Worm (Caenorhabditis elegans) whole organism, midembryonic: ENCODE results near the gene srw-14.

Experiments used
- med-1 ChIP-seq: sonication (generic microtip); optimal IDR thresholded peaks from 2 replicates; lab custom pipeline; 2017; ENCODE audit warnings: missing genetic modification characterization, mild to moderate bottlenecking, missing compliant biosample characterization, antibody characterized with exemption, missing genetic modification reagents; ENCODE audit not compliant: insufficient read depth
- ref-1 ChIP-seq: fragments of 200-800 bp; sonication (Bioruptor generic); conservative IDR thresholded peaks from 2 replicates; pipeline ENCODE4 v1.3.6; 2022; ENCODE audit warnings: missing genetic modification reagents, missing genetic modification characterization, missing compliant biosample characterization
- tab-1 ChIP-seq: fragments of 200-800 bp; sonication (Bioruptor generic); IDR thresholded peaks from 2 replicates; pipeline ENCODE4 v1.3.6; 2022; ENCODE audit warnings: missing genetic modification characterization, missing compliant biosample characterization

- TF ChIP-seq med-1 (GFP tag; lab: Kevin White, UChicago) = no peak
- TF ChIP-seq ref-1 (GFP tag; lab: Robert Waterston, UW) = no peak
- TF ChIP-seq tab-1 (GFP tag; lab: Robert Waterston, UW) = no peak
These were observed 6.5 kb downstream of the srw-14 start, which contains the start of gene srw-13 for ce11 chrV:15232200-15232599.
